Worm (Caenorhabditis elegans) whole organism, L4 larva: Measurements from ENCODE around the gene T11F9.22.

ENCODE experiments used
- ama-1 ChIP-seq: fragments of 150-350 bp; optimal IDR thresholded peaks from 2 replicates; lab custom pipeline; 2014; ENCODE audit warnings: inconsistent platforms, mixed read lengths
- ceh-20 ChIP-seq: fragments of 200-800 bp; sonication (Bioruptor generic); IDR thresholded peaks from 2 replicates; pipeline ENCODE4 v1.3.6; 2022; ENCODE audit warnings: missing genetic modification reagents, missing genetic modification characterization, missing compliant biosample characterization
- ceh-32 ChIP-seq: sonication (generic microtip); optimal IDR thresholded peaks from 2 replicates; lab custom pipeline; 2016; ENCODE audit warnings: mild to moderate bottlenecking, missing genetic modification characterization, missing compliant biosample characterization; ENCODE audit not compliant: poor library complexity
- ceh-82 ChIP-seq: sonication (generic microtip); optimal IDR thresholded peaks from 2 replicates; lab custom pipeline; 2017; ENCODE audit warnings: missing biosample characterization, missing genetic modification characterization
- egl-27 ChIP-seq: sonication (generic microtip); optimal IDR thresholded peaks from 3 replicates; lab custom pipeline; 2017; ENCODE audit warnings: missing biosample characterization, missing genetic modification reagents, missing genetic modification characterization
- hlh-30 ChIP-seq: sonication (generic microtip); optimal IDR thresholded peaks from 2 replicates; lab custom pipeline; 2017; ENCODE audit warnings: antibody characterized with exemption, mild to moderate bottlenecking, missing genetic modification characterization, missing compliant biosample characterization; ENCODE audit not compliant: insufficient read depth
- mep-1 ChIP-seq: fragments of 150-350 bp; sonication (generic microtip); optimal IDR thresholded peaks from 3 replicates; lab custom pipeline; 2014; ENCODE audit warnings: missing biosample characterization, missing genetic modification characterization
- nhr-77 ChIP-seq: fragments of 150-350 bp; optimal IDR thresholded peaks from 2 replicates; lab custom pipeline; 2014; ENCODE audit warnings: missing biosample characterization, missing genetic modification characterization
- pha-4 ChIP-seq, 2 experiments: fragments of 150-350 bp in 1 of 2; fragments of 200-800 bp in 1 of 2; sonication (Bioruptor generic) in 1 of 2; IDR thresholded peaks in 1 of 2; optimal IDR thresholded peaks in 1 of 2; 2 replicates each; pipeline versions ENCODE4 v1.3.6 to Lab custom; 2014 to 2022; ENCODE audit warnings: missing genetic modification characterization in 2 of 2, missing genetic modification reagents in 2 of 2, missing biosample characterization in 1 of 2, missing compliant biosample characterization in 1 of 2
- skn-1 ChIP-seq: fragments of 150-350 bp; optimal IDR thresholded peaks from 2 replicates; lab custom pipeline; 2014; ENCODE audit warnings: missing biosample characterization, missing genetic modification characterization
- snpc-4 ChIP-seq: fragments of 150-350 bp; optimal IDR thresholded peaks from 2 replicates; lab custom pipeline; 2014; ENCODE audit warnings: missing biosample characterization, missing genetic modification characterization
- unc-130 ChIP-seq: sonication (generic microtip); optimal IDR thresholded peaks from 2 replicates; lab custom pipeline; 2016; ENCODE audit warnings: missing genetic modification reagents, missing genetic modification characterization, missing compliant biosample characterization
- unc-62 ChIP-seq, 3 experiments: fragments of 150-350 bp in 1 of 3; sonication (generic microtip); optimal IDR thresholded peaks in 2 of 3; peaks in 1 of 3; 1 replicate in 1 of 3; 2 replicates in 2 of 3; lab custom pipeline; 2014 to 2017; ENCODE audit warnings: missing biosample characterization in 3 of 3, missing genetic modification characterization in 3 of 3, missing genetic modification reagents in 3 of 3, missing genotype in 1 of 3

- TF ChIP-seq unc-130 (GFP tag; lab: Kevin White, UChicago) (no peak), ceh-82 (tag; lab: Kevin White, UChicago) (no peak), skn-1 (tag; lab: Kevin White, UChicago) (no peak), egl-27 (tag; lab: Kevin White, UChicago) (no peak), mep-1 (tag; lab: Kevin White, UChicago) (no peak), unc-62 (GFP tag; optimal IDR thresholded peaks at IDR 0.05 in 1 of 2; lab: Kevin White, UChicago) (no peak), unc-62 (tag; optimal IDR thresholded peaks at IDR 0.05; lab: Kevin White, UChicago) (no peak), pha-4 (GFP tag; IDR thresholded peaks at IDR 0.05; lab: Robert Waterston, UW) (no peak), pha-4 (tag; optimal IDR thresholded peaks at IDR 0.05; lab: Kevin White, UChicago) (no peak), ceh-32 (tag; lab: Kevin White, UChicago) (no peak), nhr-77 (tag; lab: Kevin White, UChicago) (no peak), hlh-30 (tag; lab: Kevin White, UChicago) (no peak), ama-1 (no peak), ceh-20 (GFP tag; lab: Robert Waterston, UW) (no peak), snpc-4 (tag; lab: Kevin White, UChicago) (no peak)
These were observed 48.0 kb downstream of the T11F9.22 start, which contains the start of gene ccch-1 for ce11 chrV:11527531-11527930.
